Fruit fly (Drosophila melanogaster): ENCODE measurements around the gene Ranbp21.

Gene Ranbp21

DNA sequence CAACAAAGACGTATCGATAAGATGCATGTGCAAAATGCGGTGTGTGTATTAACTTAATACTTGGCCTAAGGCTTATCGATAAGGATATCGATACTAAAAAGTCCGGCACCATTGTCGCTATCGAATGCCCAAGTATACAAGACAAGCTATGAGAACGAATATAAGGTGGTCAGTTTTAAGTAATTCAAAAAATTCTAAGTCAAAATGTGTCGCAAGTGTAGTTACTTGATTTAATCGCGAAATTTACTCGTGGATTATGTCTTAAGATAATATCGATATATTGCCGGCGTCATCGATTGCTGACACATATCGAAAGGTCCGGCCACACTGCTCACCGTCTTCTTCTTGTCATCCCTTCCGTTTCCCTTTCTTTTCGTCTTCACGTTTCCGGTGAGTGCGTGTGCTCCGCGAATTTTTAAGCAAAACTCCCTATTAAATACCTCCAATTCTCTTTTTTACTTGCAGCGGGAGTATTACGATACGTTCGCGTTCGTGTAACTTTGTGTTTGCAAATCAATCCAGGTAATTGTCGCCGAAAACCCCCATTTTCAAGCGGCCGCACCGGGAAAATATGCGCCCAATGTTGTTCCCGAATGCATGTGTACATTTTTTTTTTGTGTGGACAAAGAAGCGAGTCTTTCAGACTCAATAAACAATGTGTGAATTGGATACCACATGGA, 54.2 kb downstream of the Ranbp21 start, which contains the start of gene RpS10b (continued):
- peak in 1 of 2 experiments; percentile 96 for TF ChIP-seq eve (GFP tag; optimal IDR thresholded peaks at IDR 0.05)
- peak; percentile 64 for TF ChIP-seq CG16815 (GFP tag; optimal IDR thresholded peaks at IDR 0.05)
- peak; percentile 89 for TF ChIP-seq CG10274 (GFP tag; optimal IDR thresholded peaks at IDR 0.05)
- TF ChIP-seq CG31441 (GFP tag; IDR thresholded peaks at IDR 0.05): peak; percentile 85
- TF ChIP-seq fd102C (GFP tag; optimal IDR thresholded peaks at IDR 0.05): peak; percentile 79
- peak; percentile 29 for TF ChIP-seq CG10565 (GFP tag; optimal IDR thresholded peaks at IDR 0.05)
- peak; percentile 81 for TF ChIP-seq CG7786 (GFP tag; optimal IDR thresholded peaks at IDR 0.05)
- TF ChIP-seq Hmx (GFP tag; optimal IDR thresholded peaks at IDR 0.05): no peak
- peak; percentile 95 for TF ChIP-seq CG13296 (GFP tag; optimal IDR thresholded peaks at IDR 0.05)
- peak; percentile 57 for TF ChIP-seq CG12942 (GFP tag; optimal IDR thresholded peaks at IDR 0.05)
- peak; percentile 75 for TF ChIP-seq CG4820 (GFP tag; optimal IDR thresholded peaks at IDR 0.05)
- no peak for TF ChIP-seq CG8478 (optimal IDR thresholded peaks at IDR 0.05)
- TF ChIP-seq dpn (GFP tag; optimal IDR thresholded peaks at IDR 0.05): peak; percentile 58 to 79
- peak; percentile 97 for TF ChIP-seq MESR4 (GFP tag; optimal IDR thresholded peaks at IDR 0.05)
- TF ChIP-seq CG8388 (GFP tag; optimal IDR thresholded peaks at IDR 0.05): peak; percentile 74
- peak; percentile 92 for TF ChIP-seq repo (GFP tag; optimal IDR thresholded peaks at IDR 0.05)
- peak; percentile 89 for TF ChIP-seq tna (GFP tag; IDR thresholded peaks at IDR 0.05; ENCODE audit: partially characterized antibody)
- peak; percentile 57 for TF ChIP-seq HLH3B (GFP tag; IDR thresholded peaks at IDR 0.05)
- peak; percentile 87 for TF ChIP-seq CG4854 (GFP tag; optimal IDR thresholded peaks at IDR 0.05)
- no peak for TF ChIP-seq fru (optimal IDR thresholded peaks at IDR 0.05)
- no peak for TF ChIP-seq Lim3 (GFP tag; IDR thresholded peaks at IDR 0.05)
- peak; percentile 88 for TF ChIP-seq sug (tag; optimal IDR thresholded peaks at IDR 0.05)
- TF ChIP-seq az2 (GFP tag; optimal IDR thresholded peaks at IDR 0.05): peak; percentile 67
- TF ChIP-seq Spps (tag; optimal IDR thresholded peaks at IDR 0.05): peak; percentile 65
- TF ChIP-seq Sox102F (GFP tag; optimal IDR thresholded peaks at IDR 0.05): peak; percentile 47
- peak; percentile 18; the same call in 1 of the 2 replicates for TF ChIP-seq CG14667 (GFP tag; IDR thresholded peaks at IDR 0.05)
- TF ChIP-seq CG3847 (GFP tag; IDR thresholded peaks at IDR 0.05): peak; percentile 85
- peak; percentile 91 for TF ChIP-seq CG13287 (GFP tag; IDR thresholded peaks at IDR 0.05; ENCODE audit: partially characterized antibody)
- TF ChIP-seq bsh (GFP tag; optimal IDR thresholded peaks at IDR 0.05): peak; percentile 65 to 71
- no peak for TF ChIP-seq usp (GFP tag; optimal IDR thresholded peaks at IDR 0.05)
- TF ChIP-seq oc (tag; optimal IDR thresholded peaks at IDR 0.05): peak; percentile 68
- peak; percentile 97 for TF ChIP-seq Hmr (GFP tag; optimal IDR thresholded peaks at IDR 0.05)
- peak; percentile 83 for TF ChIP-seq CG18764 (GFP tag; optimal IDR thresholded peaks at IDR 0.05)
- TF ChIP-seq CG4424 (GFP tag; optimal IDR thresholded peaks at IDR 0.05): peak; percentile 79
- TF ChIP-seq NC2β (GFP tag; optimal IDR thresholded peaks at IDR 0.05): peak; percentile 97
- peak; percentile 56 for TF ChIP-seq ftz-f1 (GFP tag; optimal IDR thresholded peaks at IDR 0.05)
- no peak for TF ChIP-seq corto (GFP tag; optimal IDR thresholded peaks at IDR 0.05)
- TF ChIP-seq ERR (GFP tag; optimal IDR thresholded peaks at IDR 0.05): peak; percentile 40
- TF ChIP-seq unc-4 (GFP tag; IDR thresholded peaks at IDR 0.05; ENCODE audit: partially characterized antibody): peak; percentile 88
- TF ChIP-seq bowl (GFP tag; IDR thresholded peaks at IDR 0.05): 0 out of 2 replicates have a peak, but pooled peaks have one; percentile 22
- TF ChIP-seq unpg (GFP tag; optimal IDR thresholded peaks at IDR 0.05): peak; percentile 82
- TF ChIP-seq chm (GFP tag; IDR thresholded peaks at IDR 0.05): peak; percentile 90
- peak; percentile 81 for TF ChIP-seq HmgZ (tag; optimal IDR thresholded peaks at IDR 0.05)
- peak; percentile 84 for TF ChIP-seq her (GFP tag; optimal IDR thresholded peaks at IDR 0.05)
- peak; percentile 72; the same call in 2 of the 3 replicates for TF ChIP-seq Mrtf (GFP tag; IDR thresholded peaks at IDR 0.05)
- no peak for TF ChIP-seq z (GFP tag; IDR thresholded peaks at IDR 0.05)
- no peak for TF ChIP-seq Trl (optimal IDR thresholded peaks at IDR 0.05)
- TF ChIP-seq Trl (GFP tag; optimal IDR thresholded peaks at IDR 0.05): peak; percentile 82
- TF ChIP-seq jigr1 (GFP tag; IDR thresholded peaks at IDR 0.05): no peak
- peak; percentile 44 for TF ChIP-seq Antp (GFP tag; optimal IDR thresholded peaks at IDR 0.05)
- peak; percentile 84 for TF ChIP-seq CG34422 (GFP tag; IDR thresholded peaks at IDR 0.05)

Measured in whole organism, embryonic.